Worm (Caenorhabditis elegans) whole organism, mixed stage, embryonic: ENCODE measurements around the gene C27B7.9.

ENCODE experiments used
- ces-1 ChIP-seq: fragments of 150-350 bp; optimal IDR thresholded peaks from 2 replicates; lab custom pipeline; 2014; ENCODE audit warnings: missing biosample characterization, missing genetic modification reagents, missing genetic modification characterization
- cnd-1 ChIP-seq: fragments of 200-800 bp; sonication (Bioruptor generic); optimal IDR thresholded peaks from 2 replicates; lab custom pipeline; 2018; ENCODE audit warnings: mild to moderate bottlenecking, missing genetic modification characterization, missing compliant biosample characterization
- lsy-2 ChIP-seq: fragments of 150-350 bp; optimal IDR thresholded peaks from 2 replicates; lab custom pipeline; 2014; ENCODE audit warnings: missing biosample characterization, missing genetic modification characterization
- mep-1 ChIP-seq: fragments of 150-350 bp; optimal IDR thresholded peaks from 2 replicates; lab custom pipeline; 2017; ENCODE audit warnings: missing biosample characterization, missing genetic modification reagents, missing genetic modification characterization, inconsistent platforms
- nhr-12 ChIP-seq: fragments of 150-350 bp; optimal IDR thresholded peaks from 2 replicates; lab custom pipeline; 2014; ENCODE audit warnings: missing biosample characterization, missing genetic modification characterization
- nhr-237 ChIP-seq: fragments of 150-350 bp; optimal IDR thresholded peaks from 2 replicates; lab custom pipeline; 2014; ENCODE audit warnings: missing biosample characterization, missing genetic modification characterization
- nhr-28 ChIP-seq: fragments of 150-350 bp; optimal IDR thresholded peaks from 2 replicates; lab custom pipeline; 2014; ENCODE audit warnings: missing biosample characterization, missing genetic modification characterization
- pha-4 ChIP-seq: fragments of 150-350 bp; optimal IDR thresholded peaks from 2 replicates; lab custom pipeline; 2018; ENCODE audit warnings: missing biosample characterization, missing genetic modification reagents, missing genetic modification characterization
- snpc-4 ChIP-seq: fragments of 150-350 bp; optimal IDR thresholded peaks from 2 replicates; lab custom pipeline; 2014; ENCODE audit warnings: missing biosample characterization, missing genetic modification characterization
- ztf-11 ChIP-seq: fragments of 150-350 bp; optimal IDR thresholded peaks from 2 replicates; lab custom pipeline; 2014; ENCODE audit warnings: missing biosample characterization, missing genetic modification characterization

- no peak for TF ChIP-seq pha-4 (tag; lab: Kevin White, UChicago)
- TF ChIP-seq ztf-11 (tag; lab: Kevin White, UChicago), result no peak
- no peak for TF ChIP-seq cnd-1 (tag; lab: Kevin White, UChicago)
- no peak for TF ChIP-seq nhr-28 (tag; lab: Kevin White, UChicago)
- TF ChIP-seq nhr-12 (tag; lab: Kevin White, UChicago), result no peak
- TF ChIP-seq mep-1 (tag; lab: Kevin White, UChicago), result no peak
- TF ChIP-seq lsy-2 (tag; lab: Kevin White, UChicago), result no peak
- TF ChIP-seq ces-1, result no peak
- no peak for TF ChIP-seq snpc-4
- no peak for TF ChIP-seq nhr-237 (tag; lab: Kevin White, UChicago)
Observed at ce11 chrIV:8901346-8901745, 14.6 kb downstream of the C27B7.9 start, which contains the start of gene C27B7.5.
